Worm (Caenorhabditis elegans) whole organism, mixed stage, embryonic: ENCODE results near the gene clec-207.

Source experiments
- M03D4.4 ChIP-seq: sonication (generic microtip); optimal IDR thresholded peaks from 2 replicates; lab custom pipeline; 2017; ENCODE audit warnings: mild to moderate bottlenecking, missing genetic modification characterization, missing compliant biosample characterization
- bed-3 ChIP-seq: fragments of 200-800 bp; sonication (Bioruptor generic); optimal IDR thresholded peaks from 3 replicates; lab custom pipeline; 2018; ENCODE audit warnings: mild to moderate bottlenecking, missing genetic modification characterization, moderate library complexity, missing compliant biosample characterization
- blmp-1 ChIP-seq: fragments of 150-350 bp; optimal IDR thresholded peaks from 2 replicates; lab custom pipeline; 2014; ENCODE audit warnings: missing biosample characterization, missing genetic modification characterization
- ceh-39 ChIP-seq: fragments of 150-350 bp; optimal IDR thresholded peaks from 2 replicates; lab custom pipeline; 2014; ENCODE audit warnings: missing biosample characterization, missing genetic modification characterization
- ceh-43 ChIP-seq: fragments of 200-800 bp; sonication (Bioruptor generic); optimal IDR thresholded peaks from 2 replicates; lab custom pipeline; 2018; ENCODE audit warnings: mild to moderate bottlenecking, missing genetic modification characterization, moderate library complexity, missing compliant biosample characterization
- ceh-83 ChIP-seq: fragments of 200-800 bp; sonication (Bioruptor generic); optimal IDR thresholded peaks from 2 replicates; lab custom pipeline; 2018; ENCODE audit warnings: mild to moderate bottlenecking, missing genetic modification characterization, missing compliant biosample characterization
- ces-1 ChIP-seq: fragments of 150-350 bp; optimal IDR thresholded peaks from 2 replicates; lab custom pipeline; 2014; ENCODE audit warnings: missing biosample characterization, missing genetic modification reagents, missing genetic modification characterization
- cnd-1 ChIP-seq: fragments of 200-800 bp; sonication (Bioruptor generic); optimal IDR thresholded peaks from 2 replicates; lab custom pipeline; 2018; ENCODE audit warnings: mild to moderate bottlenecking, missing genetic modification characterization, missing compliant biosample characterization
- drap-1 ChIP-seq: fragments of 200-800 bp; sonication (Bioruptor generic); optimal IDR thresholded peaks from 3 replicates; lab custom pipeline; 2018; ENCODE audit warnings: mild to moderate bottlenecking, missing genetic modification characterization, missing compliant biosample characterization
- elt-1 ChIP-seq: sonication (generic microtip); optimal IDR thresholded peaks from 2 replicates; lab custom pipeline; 2017; ENCODE audit warnings: missing genetic modification characterization, mild to moderate bottlenecking, missing compliant biosample characterization, antibody characterized with exemption, moderate library complexity, borderline replicate concordance; ENCODE audit not compliant: insufficient read depth
- elt-3 ChIP-seq: fragments of 150-350 bp; optimal IDR thresholded peaks from 2 replicates; lab custom pipeline; 2014; ENCODE audit warnings: missing biosample characterization, missing genetic modification characterization
- flh-1 ChIP-seq: fragments of 200-800 bp; sonication (Bioruptor generic); optimal IDR thresholded peaks from 2 replicates; lab custom pipeline; 2018; ENCODE audit warnings: mild to moderate bottlenecking, missing genetic modification characterization, moderate library complexity, missing compliant biosample characterization
- ham-2 ChIP-seq: fragments of 200-800 bp; sonication (Bioruptor generic); optimal IDR thresholded peaks from 2 replicates; lab custom pipeline; 2018; ENCODE audit warnings: mild to moderate bottlenecking, missing genetic modification characterization, missing compliant biosample characterization
- hlh-1 ChIP-seq: fragments of 150-350 bp; optimal IDR thresholded peaks from 2 replicates; lab custom pipeline; 2014; ENCODE audit warnings: missing biosample characterization, missing genetic modification reagents, missing genetic modification characterization
- lin-32 ChIP-seq: fragments of 200-800 bp; sonication (Bioruptor generic); optimal IDR thresholded peaks from 2 replicates; lab custom pipeline; 2018; ENCODE audit warnings: mild to moderate bottlenecking, missing genetic modification characterization, missing compliant biosample characterization
- lsy-2 ChIP-seq: fragments of 150-350 bp; optimal IDR thresholded peaks from 2 replicates; lab custom pipeline; 2014; ENCODE audit warnings: missing biosample characterization, missing genetic modification characterization
- mab-5 ChIP-seq: fragments of 150-350 bp; optimal IDR thresholded peaks from 2 replicates; lab custom pipeline; 2014; ENCODE audit warnings: missing biosample characterization, missing genetic modification characterization
- mls-2 ChIP-seq: sonication (generic microtip); optimal IDR thresholded peaks from 2 replicates; lab custom pipeline; 2016; ENCODE audit warnings: mild to moderate bottlenecking, missing genetic modification characterization, moderate library complexity, missing compliant biosample characterization
- nhr-12 ChIP-seq: fragments of 150-350 bp; optimal IDR thresholded peaks from 2 replicates; lab custom pipeline; 2014; ENCODE audit warnings: missing biosample characterization, missing genetic modification characterization
- nhr-2 ChIP-seq: fragments of 150-350 bp; optimal IDR thresholded peaks from 2 replicates; lab custom pipeline; 2014; ENCODE audit warnings: missing biosample characterization, missing genetic modification characterization
- nhr-237 ChIP-seq: fragments of 150-350 bp; optimal IDR thresholded peaks from 2 replicates; lab custom pipeline; 2014; ENCODE audit warnings: missing biosample characterization, missing genetic modification characterization
- nhr-28 ChIP-seq: fragments of 150-350 bp; optimal IDR thresholded peaks from 2 replicates; lab custom pipeline; 2014; ENCODE audit warnings: missing biosample characterization, missing genetic modification characterization
- nhr-76 ChIP-seq: sonication (generic microtip); optimal IDR thresholded peaks from 2 replicates; lab custom pipeline; 2017; ENCODE audit warnings: missing biosample characterization, missing genetic modification characterization
- pha-4 ChIP-seq: fragments of 150-350 bp; optimal IDR thresholded peaks from 2 replicates; lab custom pipeline; 2018; ENCODE audit warnings: missing biosample characterization, missing genetic modification reagents, missing genetic modification characterization
- sem-2 ChIP-seq: fragments of 200-800 bp; sonication (Bioruptor generic); optimal IDR thresholded peaks from 2 replicates; lab custom pipeline; 2018; ENCODE audit warnings: mild to moderate bottlenecking, missing genetic modification characterization, missing compliant biosample characterization
- snpc-4 ChIP-seq: fragments of 150-350 bp; optimal IDR thresholded peaks from 2 replicates; lab custom pipeline; 2014; ENCODE audit warnings: missing biosample characterization, missing genetic modification characterization
- sptf-1 ChIP-seq: sonication (generic microtip); optimal IDR thresholded peaks from 2 replicates; lab custom pipeline; 2017; ENCODE audit warnings: mild to moderate bottlenecking, missing genetic modification characterization, moderate library complexity, missing compliant biosample characterization
- unc-120 ChIP-seq: sonication (generic microtip); optimal IDR thresholded peaks from 2 replicates; lab custom pipeline; 2017; ENCODE audit warnings: missing genetic modification characterization, missing compliant biosample characterization; ENCODE audit not compliant: poor library complexity, severe bottlenecking
- unc-39 ChIP-seq: fragments of 150-350 bp; optimal IDR thresholded peaks from 2 replicates; lab custom pipeline; 2014; ENCODE audit warnings: missing biosample characterization, missing genetic modification characterization
- unc-62 ChIP-seq: fragments of 150-350 bp; optimal IDR thresholded peaks from 2 replicates; lab custom pipeline; 2014; ENCODE audit warnings: missing biosample characterization, missing genetic modification reagents, missing genetic modification characterization
- zip-8 ChIP-seq: fragments of 150-350 bp; optimal IDR thresholded peaks from 2 replicates; lab custom pipeline; 2014; ENCODE audit warnings: missing biosample characterization, missing genetic modification characterization
- ztf-11 ChIP-seq: fragments of 150-350 bp; optimal IDR thresholded peaks from 2 replicates; lab custom pipeline; 2014; ENCODE audit warnings: missing biosample characterization, missing genetic modification characterization

The clec-207 gene

DNA sequence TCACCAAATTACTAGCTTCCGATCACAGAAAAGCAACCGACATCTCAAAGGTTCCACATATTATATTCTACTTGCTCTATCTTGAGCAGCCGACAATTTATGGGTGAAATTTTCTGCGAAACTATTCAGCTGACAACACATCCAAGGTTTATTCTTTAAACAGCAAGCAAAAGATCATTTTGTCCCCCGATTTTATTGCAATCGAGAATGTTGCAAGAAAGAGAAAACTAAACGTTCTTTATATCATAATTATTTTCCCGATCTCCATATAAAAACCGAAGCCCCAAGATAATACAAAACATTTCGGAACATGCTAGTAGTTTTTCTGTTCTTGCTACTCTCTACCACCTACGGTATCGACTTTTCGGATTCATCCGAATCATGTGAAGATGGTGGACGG is at the start of gene clec-207:
Gene clec-207 (plus strand): TSS at position 301 of the 400 bp plus-strand sequence.
- TF ChIP-seq cnd-1 (tag; lab: Kevin White, UChicago) (no peak), sptf-1 (tag; lab: Kevin White, UChicago) (no peak), ces-1 (GFP tag; lab: Kevin White, UChicago) (no peak), nhr-76 (tag; lab: Kevin White, UChicago) (no peak), mab-5 (tag; lab: Kevin White, UChicago) (no peak), lin-32 (GFP tag; lab: Kevin White, UChicago) (no peak), snpc-4 (tag; lab: Kevin White, UChicago) (no peak), unc-39 (tag; lab: Kevin White, UChicago) (no peak), elt-3 (tag; lab: Kevin White, UChicago) (no peak), mls-2 (no peak), M03D4.4 (tag; lab: Kevin White, UChicago) (no peak), bed-3 (GFP tag; lab: Kevin White, UChicago) (no peak), lsy-2 (no peak), ham-2 (GFP tag; lab: Kevin White, UChicago) (no peak), nhr-237 (tag; lab: Kevin White, UChicago) (no peak), flh-1 (GFP tag; lab: Kevin White, UChicago) (no peak), ceh-39 (tag; lab: Kevin White, UChicago) (no peak), pha-4 (tag; lab: Kevin White, UChicago) (no peak), unc-62 (no peak), nhr-12 (tag; lab: Kevin White, UChicago) (no peak)

DNA sequence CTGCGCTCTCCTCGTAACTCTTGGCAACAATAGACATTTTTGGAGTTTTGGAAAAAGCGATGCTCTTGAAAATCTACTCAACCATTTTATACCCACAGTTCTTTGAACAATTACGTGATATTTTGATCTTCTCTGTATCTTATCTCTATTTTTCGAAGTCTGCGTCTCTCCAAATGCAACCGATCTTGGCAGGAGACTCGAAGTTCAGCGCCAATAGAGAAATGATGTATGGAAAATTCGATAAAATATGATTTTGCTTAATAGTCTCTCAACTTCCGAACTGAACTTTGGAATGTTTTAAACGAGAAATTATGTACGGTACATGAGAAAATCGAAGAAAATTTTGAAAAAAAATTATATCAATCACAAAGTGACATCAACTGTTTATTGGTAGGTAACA is 45.7 kb upstream of the clec-207 start, which contains the start of gene comt-4:
Gene comt-4 (minus strand): TSS at position 50 of the 400 bp plus-strand sequence.
- TF ChIP-seq blmp-1 (tag; lab: Kevin White, UChicago) (no peak), cnd-1 (tag; lab: Kevin White, UChicago) (no peak), zip-8 (tag; lab: Kevin White, UChicago) (no peak), unc-39 (tag; lab: Kevin White, UChicago) (no peak), elt-3 (tag; lab: Kevin White, UChicago) (no peak), ham-2 (GFP tag; lab: Kevin White, UChicago) (no peak), ztf-11 (no peak), unc-120 (tag; lab: Kevin White, UChicago) (no peak), ceh-83 (no peak), ceh-43 (GFP tag; lab: Kevin White, UChicago) (no peak), sem-2 (GFP tag; lab: Kevin White, UChicago) (no peak), nhr-2 (no peak), lsy-2 (no peak), mab-5 (tag; lab: Kevin White, UChicago) (no peak), nhr-76 (tag; lab: Kevin White, UChicago) (no peak), elt-1 (tag; lab: Kevin White, UChicago) (no peak)

DNA sequence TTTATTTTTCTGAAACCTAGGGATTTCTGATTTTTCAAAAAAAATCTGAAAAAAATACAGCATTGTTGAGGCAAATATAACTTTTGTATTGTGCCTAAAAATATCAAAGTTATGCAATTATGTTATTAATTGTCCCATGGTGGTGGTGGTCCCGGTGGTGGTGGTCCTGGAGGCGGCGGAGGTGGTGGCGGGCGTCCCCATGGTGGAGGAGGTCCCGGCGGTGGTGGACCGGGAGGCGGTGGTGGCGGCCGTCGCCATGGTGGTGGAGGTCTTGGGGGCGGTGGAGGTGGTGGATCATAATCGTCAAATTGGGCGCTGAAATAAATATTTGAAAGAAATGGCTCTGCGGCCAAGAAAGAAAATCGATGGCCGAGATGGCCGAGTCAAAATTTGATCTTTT is 45.1 kb upstream of the clec-207 start:
- no peak for TF ChIP-seq snpc-4 (tag; lab: Kevin White, UChicago)
- TF ChIP-seq nhr-2 = no peak
- TF ChIP-seq sptf-1 (tag; lab: Kevin White, UChicago) = no peak
- no peak for TF ChIP-seq unc-39 (tag; lab: Kevin White, UChicago)
- no peak for TF ChIP-seq pha-4 (tag; lab: Kevin White, UChicago)
- no peak for TF ChIP-seq lin-32 (GFP tag; lab: Kevin White, UChicago)
- no peak for TF ChIP-seq mab-5 (tag; lab: Kevin White, UChicago)
- TF ChIP-seq ham-2 (GFP tag; lab: Kevin White, UChicago) = no peak
- TF ChIP-seq hlh-1 (tag; lab: Kevin White, UChicago) = no peak
- TF ChIP-seq flh-1 (GFP tag; lab: Kevin White, UChicago) = no peak
- TF ChIP-seq zip-8 (tag; lab: Kevin White, UChicago) = no peak
- no peak for TF ChIP-seq elt-3 (tag; lab: Kevin White, UChicago)
- no peak for TF ChIP-seq ztf-11
- no peak for TF ChIP-seq ceh-39 (tag; lab: Kevin White, UChicago)
- TF ChIP-seq drap-1 (GFP tag; lab: Kevin White, UChicago) = no peak
- no peak for TF ChIP-seq nhr-28 (tag; lab: Kevin White, UChicago)

DNA sequence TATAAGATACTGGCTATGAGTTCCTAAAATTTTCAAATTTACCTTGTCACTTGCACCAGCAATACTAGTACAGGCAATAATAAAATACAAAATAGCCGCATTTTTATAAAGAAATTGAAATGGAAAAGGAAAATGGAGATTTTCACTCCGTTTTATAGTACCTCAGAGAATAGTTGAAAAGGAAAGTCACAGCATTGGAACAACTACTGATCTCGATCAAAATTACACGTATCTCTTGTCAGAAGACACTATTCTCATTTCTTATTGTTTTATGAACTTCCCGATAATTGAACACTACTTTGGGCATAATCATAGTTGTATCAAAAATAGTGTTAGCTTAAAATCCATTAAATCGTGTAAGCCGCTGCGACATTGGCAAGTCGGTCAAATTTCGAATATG is 44.4 kb upstream of the clec-207 start, which contains the start of gene Y40B10A.11:
Gene Y40B10A.11 (minus strand): TSS at position 101 of the 400 bp plus-strand sequence.
- TF ChIP-seq nhr-12 (tag; lab: Kevin White, UChicago) = no peak
- no peak for TF ChIP-seq snpc-4 (tag; lab: Kevin White, UChicago)
- TF ChIP-seq elt-1 (tag; lab: Kevin White, UChicago) = no peak
- no peak for TF ChIP-seq mls-2
- TF ChIP-seq blmp-1 (tag; lab: Kevin White, UChicago) = no peak
- TF ChIP-seq elt-3 (tag; lab: Kevin White, UChicago) = no peak
- no peak for TF ChIP-seq sem-2 (GFP tag; lab: Kevin White, UChicago)
- TF ChIP-seq ces-1 (GFP tag; lab: Kevin White, UChicago) = no peak
- no peak for TF ChIP-seq ham-2 (GFP tag; lab: Kevin White, UChicago)
- TF ChIP-seq sptf-1 (tag; lab: Kevin White, UChicago) = no peak
- TF ChIP-seq ceh-43 (GFP tag; lab: Kevin White, UChicago) = no peak
- no peak for TF ChIP-seq ceh-39 (tag; lab: Kevin White, UChicago)
- TF ChIP-seq mab-5 (tag; lab: Kevin White, UChicago) = no peak
- TF ChIP-seq lin-32 (GFP tag; lab: Kevin White, UChicago) = no peak
- TF ChIP-seq bed-3 (GFP tag; lab: Kevin White, UChicago) = no peak
- no peak for TF ChIP-seq M03D4.4 (tag; lab: Kevin White, UChicago)
- TF ChIP-seq nhr-28 (tag; lab: Kevin White, UChicago) = no peak
- TF ChIP-seq ztf-11 = no peak
- no peak for TF ChIP-seq lsy-2
